Fruit fly (Drosophila melanogaster): Measurements from ENCODE around the gene Arglu1.

The Arglu1 gene

dm6 chr2L:9968201-9968727, 30.3 kb upstream of the Arglu1 start (continued):
- TF ChIP-seq Mad (GFP tag; optimal IDR thresholded peaks at IDR 0.05), result no peak
- no peak for TF ChIP-seq Nf-YC (tag; optimal IDR thresholded peaks at IDR 0.05)
- TF ChIP-seq CG4360 (GFP tag; IDR thresholded peaks at IDR 0.05), result peak; percentile 42; the same call in 1 of the 2 replicates
- no peak for TF ChIP-seq CG6175 (GFP tag; IDR thresholded peaks at IDR 0.05)
- no peak for TF ChIP-seq az2 (GFP tag; optimal IDR thresholded peaks at IDR 0.05)
- TF ChIP-seq NC2α (GFP tag; optimal IDR thresholded peaks at IDR 0.05), result no peak
- TF ChIP-seq CG6765 (GFP tag; optimal IDR thresholded peaks at IDR 0.05), result no peak
- TF ChIP-seq CG11560 (tag; IDR thresholded peaks at IDR 0.05), result no peak
- no peak for TF ChIP-seq hbn (GFP tag; IDR thresholded peaks at IDR 0.05; ENCODE audit: partially characterized antibody)
- TF ChIP-seq Med (GFP tag), result peak; percentile 70
- no peak for TF ChIP-seq sqz (GFP tag; optimal IDR thresholded peaks at IDR 0.05)
- peak; percentile 65; the same call in 1 of the 2 replicates for TF ChIP-seq nerfin-2 (GFP tag; IDR thresholded peaks at IDR 0.05; ENCODE audit: partially characterized antibody)
- no peak for TF ChIP-seq CG10959 (GFP tag; IDR thresholded peaks at IDR 0.05)
- TF ChIP-seq Dll (GFP tag; IDR thresholded peaks at IDR 0.05; ENCODE audit: partially characterized antibody), result peak; percentile 72
- TF ChIP-seq Scr (GFP tag; IDR thresholded peaks at IDR 0.05; ENCODE audit: partially characterized antibody), result peak; percentile 50
- TF ChIP-seq hkb (optimal IDR thresholded peaks at IDR 0.05), result no peak
- no peak for TF ChIP-seq hkb (GFP tag; IDR thresholded peaks at IDR 0.05)
- peak; percentile 65 for TF ChIP-seq HLH4C (GFP tag; IDR thresholded peaks at IDR 0.05; ENCODE audit: partially characterized antibody)
- peak; percentile 20 for TF ChIP-seq trem (tag; optimal IDR thresholded peaks at IDR 0.05)
- TF ChIP-seq E2f2 (GFP tag; IDR thresholded peaks at IDR 0.05), result peak; percentile 89
- no peak for TF ChIP-seq CG5245 (GFP tag; optimal IDR thresholded peaks at IDR 0.05)
- TF ChIP-seq Kr (GFP tag; optimal IDR thresholded peaks at IDR 0.05), result no peak
- no peak for TF ChIP-seq CG43689 (GFP tag; IDR thresholded peaks at IDR 0.05)
- no peak for TF ChIP-seq wek (GFP tag; optimal IDR thresholded peaks at IDR 0.05)
- TF ChIP-seq ato (GFP tag; IDR thresholded peaks at IDR 0.05; ENCODE audit: partially characterized antibody), result peak; percentile 70
- TF ChIP-seq zen2 (GFP tag; IDR thresholded peaks at IDR 0.05; ENCODE audit: partially characterized antibody), result peak; percentile 44; the same call in 2 of the 3 replicates
- TF ChIP-seq stwl (tag; optimal IDR thresholded peaks at IDR 0.05), result peak; percentile 6
- TF ChIP-seq Bgb (GFP tag; IDR thresholded peaks at IDR 0.05; ENCODE audit: partially characterized antibody), result peak; percentile 53; the same call in 1 of the 2 replicates
- TF ChIP-seq tna (GFP tag; IDR thresholded peaks at IDR 0.05; ENCODE audit: partially characterized antibody), result peak; percentile 31
- no peak for TF ChIP-seq br (optimal IDR thresholded peaks at IDR 0.05)
- TF ChIP-seq otp (GFP tag; IDR thresholded peaks at IDR 0.05), result no peak
- TF ChIP-seq bcd (GFP tag; optimal IDR thresholded peaks at IDR 0.05), result no peak
- peak; percentile 20 for TF ChIP-seq CG2712 (tag; optimal IDR thresholded peaks at IDR 0.05)
- 0 out of 3 replicates have a peak, but pooled peaks have one; percentile 28 for TF ChIP-seq Doc3 (GFP tag; IDR thresholded peaks at IDR 0.05; ENCODE audit: partially characterized antibody)
- TF ChIP-seq chinmo (GFP tag; IDR thresholded peaks at IDR 0.05; ENCODE audit: partially characterized antibody), result 0 out of 4 replicates have a peak, but pooled peaks have one; percentile 53
- 0 out of 3 replicates have a peak, but pooled peaks have one; percentile 31 for TF ChIP-seq hb (GFP tag; IDR thresholded peaks at IDR 0.05; ENCODE audit: partially characterized antibody)
- peak; percentile 71 for TF ChIP-seq sna (GFP tag; IDR thresholded peaks at IDR 0.05; ENCODE audit: partially characterized antibody)
- TF ChIP-seq ro (GFP tag; IDR thresholded peaks at IDR 0.05), result no peak
- TF ChIP-seq CG14860 (GFP tag; IDR thresholded peaks at IDR 0.05; ENCODE audit: partially characterized antibody), result 0 out of 3 replicates have a peak, but pooled peaks have one; percentile 43
- no peak for TF ChIP-seq CG11093 (GFP tag; IDR thresholded peaks at IDR 0.05)
- peak; percentile 44; the same call in 1 of the 3 replicates for TF ChIP-seq CG6791 (GFP tag; IDR thresholded peaks at IDR 0.05; ENCODE audit: partially characterized antibody)
- no peak for TF ChIP-seq HmgD (GFP tag; optimal IDR thresholded peaks at IDR 0.05)
- no peak for TF ChIP-seq CG9876 (GFP tag; optimal IDR thresholded peaks at IDR 0.05)
- TF ChIP-seq amos (GFP tag; IDR thresholded peaks at IDR 0.05; ENCODE audit: partially characterized antibody), result peak; percentile 27; the same call in 1 of the 2 replicates
- peak; percentile 57 for TF ChIP-seq unc-4 (GFP tag; IDR thresholded peaks at IDR 0.05; ENCODE audit: partially characterized antibody)
- peak; percentile 69 for TF ChIP-seq CG34224 (GFP tag; IDR thresholded peaks at IDR 0.05; ENCODE audit: partially characterized antibody)
- TF ChIP-seq Sry-β (GFP tag; optimal IDR thresholded peaks at IDR 0.05), result no peak
- TF ChIP-seq Dip2 (GFP tag; IDR thresholded peaks at IDR 0.05), result no peak
